Worm (Caenorhabditis elegans): ENCODE results near the gene puf-5.

puf-5 gene

DNA sequence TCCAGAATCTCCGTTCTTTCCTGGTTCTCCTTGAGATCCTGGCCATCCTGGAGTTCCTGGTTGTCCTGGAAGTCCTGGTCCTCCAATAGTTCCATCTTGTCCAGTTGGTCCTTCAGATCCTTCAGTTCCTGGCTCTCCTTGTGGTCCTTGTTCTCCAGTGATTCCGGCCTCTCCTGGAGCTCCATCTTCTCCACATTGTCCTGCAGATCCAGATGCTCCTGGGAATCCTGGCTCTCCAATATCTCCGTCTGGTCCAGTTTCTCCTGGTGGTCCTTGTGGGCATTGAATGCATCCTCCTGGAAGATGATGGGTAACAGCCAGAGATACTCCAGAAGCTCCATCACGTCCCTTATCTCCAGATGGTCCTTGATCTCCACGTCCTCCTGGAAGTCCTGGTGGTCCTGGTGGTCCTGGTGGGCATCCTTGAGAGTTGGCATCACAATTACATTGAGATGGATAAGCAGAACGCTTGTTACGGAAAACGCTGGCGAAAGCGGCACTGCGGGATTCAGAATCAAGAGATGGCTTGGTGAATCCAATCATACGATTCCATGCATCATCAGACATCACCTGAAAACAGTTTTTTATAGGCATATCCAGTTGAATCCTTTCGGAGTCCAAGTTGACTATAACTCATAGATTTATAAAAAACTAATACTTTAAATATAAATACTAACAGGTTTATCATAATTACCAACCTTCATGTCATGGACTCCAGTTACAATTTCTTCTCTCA, 6.9 kb upstream of the puf-5 start:
- TF ChIP-seq F13H6.1 (tag; optimal IDR thresholded peaks at IDR 0.05) (no peak), nhr-10 (tag; optimal IDR thresholded peaks at IDR 0.05) (no peak), skn-1 (tag; optimal IDR thresholded peaks at IDR 0.05) (no peak), ztf-1 (GFP tag; conservative IDR thresholded peaks at IDR 0.05) (no peak), nhr-237 (tag; optimal IDR thresholded peaks at IDR 0.05) (no peak), C34F6.9 (tag; optimal IDR thresholded peaks at IDR 0.05) (no peak)

DNA sequence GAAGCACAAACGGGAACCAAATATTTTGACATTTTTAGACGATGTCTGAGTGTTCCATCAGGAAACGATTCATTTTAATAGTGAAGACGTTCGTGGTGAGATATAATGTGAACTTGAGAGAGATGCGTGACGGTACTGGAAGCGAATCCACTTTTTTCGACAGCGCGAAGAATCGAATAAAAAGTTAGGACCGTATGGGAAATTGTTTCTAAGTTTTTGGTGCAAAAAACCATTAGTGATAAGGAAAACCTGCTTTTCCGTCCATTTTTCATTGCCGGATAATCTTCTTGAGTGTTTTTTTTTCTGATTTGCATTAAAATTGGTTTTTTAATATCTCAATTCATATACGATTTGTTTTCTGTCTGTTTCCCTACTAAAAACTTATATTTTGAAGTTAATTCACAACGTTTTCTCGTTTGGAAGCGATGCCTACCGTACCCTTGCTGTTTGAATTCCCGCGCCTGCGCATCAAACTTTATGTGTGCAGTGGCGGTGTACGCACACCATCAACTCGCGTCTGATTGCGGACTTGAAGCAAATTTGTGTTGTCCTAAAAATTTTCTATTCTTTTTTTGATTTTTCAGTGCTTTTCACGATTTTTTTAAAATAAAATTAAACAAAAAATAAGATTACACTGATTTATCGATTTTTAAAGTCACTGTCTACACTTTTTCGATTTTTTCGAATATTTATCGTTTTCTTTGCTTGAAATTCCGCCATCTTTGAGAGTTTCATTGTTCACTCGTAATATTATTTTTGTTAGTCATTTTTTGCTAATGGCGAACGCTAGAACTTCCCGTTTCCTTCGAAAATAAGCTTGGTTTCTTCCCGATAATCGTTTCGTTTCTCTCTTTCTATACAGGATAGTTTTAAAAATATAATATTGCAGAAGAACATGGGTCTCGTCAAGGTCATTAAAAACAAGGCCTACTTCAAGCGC, 6.0 kb upstream of the puf-5 start, which contains the start of the genes col-38 and rpl-5:
TSS of gene col-38 (minus strand) at position 51 of the 940 bp plus-strand sequence.
TSS of gene rpl-5 (plus strand) at position 890 of the 940 bp plus-strand sequence.
- TF ChIP-seq crh-2 (tag; optimal IDR thresholded peaks at IDR 0.05) (peak; percentile 96), sma-9 (GFP tag; optimal IDR thresholded peaks at IDR 0.05) (peak; percentile 79), sma-9 (tag; optimal IDR thresholded peaks at IDR 0.05) (no peak), C34F6.9 (tag; optimal IDR thresholded peaks at IDR 0.05) (peak; percentile 98), snpc-4 (tag; optimal IDR thresholded peaks at IDR 0.05) (peak; percentile 80), blmp-1 (tag; optimal IDR thresholded peaks at IDR 0.05; ENCODE audit: insufficient read depth) (peak; percentile 33), lin-13 (GFP tag; optimal IDR thresholded peaks at IDR 0.05) (peak; percentile 88), nhr-21 (tag; optimal IDR thresholded peaks at IDR 0.05) (peak; percentile 81), sma-3 (GFP tag; optimal IDR thresholded peaks at IDR 0.05) (peak; percentile 88), unc-39 (tag; optimal IDR thresholded peaks at IDR 0.05) (no peak), fos-1 (tag; optimal IDR thresholded peaks at IDR 0.05) (peak; percentile 81), egl-27 (tag; optimal IDR thresholded peaks at IDR 0.05) (no peak), ceh-82 (tag; optimal IDR thresholded peaks at IDR 0.05) (no peak), zag-1 (tag; optimal IDR thresholded peaks at IDR 0.05) (peak; percentile 71), peb-1 (tag; optimal IDR thresholded peaks at IDR 0.05) (no peak), nhr-129 (tag; optimal IDR thresholded peaks at IDR 0.05) (peak; percentile 92), unc-62 (GFP tag; optimal IDR thresholded peaks at IDR 0.05) (no peak), mbf-1 (tag; optimal IDR thresholded peaks at IDR 0.05) (no peak), ztf-4 (tag; optimal IDR thresholded peaks at IDR 0.05) (peak; percentile 71), F13H6.1 (tag; optimal IDR thresholded peaks at IDR 0.05) (peak; percentile 88), nhr-11 (tag; optimal IDR thresholded peaks at IDR 0.05) (no peak), ceh-16 (tag; optimal IDR thresholded peaks at IDR 0.05) (peak; percentile 66), sem-4 (tag; optimal IDR thresholded peaks at IDR 0.05) (peak; percentile 74), ama-1 (optimal IDR thresholded peaks at IDR 0.05) (peak; percentile 78), lsy-2 (tag; optimal IDR thresholded peaks at IDR 0.05) (peak; percentile 93 to 99), aly-2 (tag; optimal IDR thresholded peaks at IDR 0.05) (no peak), R02D3.7 (tag; optimal IDR thresholded peaks at IDR 0.05) (peak; percentile 5), ztf-11 (tag; optimal IDR thresholded peaks at IDR 0.05) (no peak), nhr-10 (tag; optimal IDR thresholded peaks at IDR 0.05) (no peak), nhr-23 (tag; optimal IDR thresholded peaks at IDR 0.05) (no peak), nhr-6 (tag; optimal IDR thresholded peaks at IDR 0.05) (peak; percentile 71), mab-5 (tag; optimal IDR thresholded peaks at IDR 0.05) (peak; percentile 42), alr-1 (tag; optimal IDR thresholded peaks at IDR 0.05) (no peak), skn-1 (tag; optimal IDR thresholded peaks at IDR 0.05) (no peak), elt-1 (tag; optimal IDR thresholded peaks at IDR 0.05) (no peak), unc-55 (GFP tag; optimal IDR thresholded peaks at IDR 0.05) (peak; percentile 97), gmeb-1 (tag; optimal IDR thresholded peaks at IDR 0.05) (peak; percentile 97), mdl-1 (tag; optimal IDR thresholded peaks at IDR 0.05) (peak in 1 of 2 experiments; percentile 51), lin-39 (tag; optimal IDR thresholded peaks at IDR 0.05) (no peak), nhr-77 (tag; optimal IDR thresholded peaks at IDR 0.05) (no peak), ztf-1 (GFP tag; conservative IDR thresholded peaks at IDR 0.05) (no peak), elt-3 (tag; optimal IDR thresholded peaks at IDR 0.05) (no peak), nhr-12 (tag; optimal IDR thresholded peaks at IDR 0.05) (peak; percentile 52), dmd-4 (tag; optimal IDR thresholded peaks at IDR 0.05) (no peak), Y55F3AM.14 (GFP tag; optimal IDR thresholded peaks at IDR 0.05) (peak; percentile 15), nhr-25 (tag; optimal IDR thresholded peaks at IDR 0.05) (peak; percentile 87), lin-11 (tag; optimal IDR thresholded peaks at IDR 0.05) (peak; percentile 95), nhr-237 (tag; optimal IDR thresholded peaks at IDR 0.05) (peak; percentile 38), ZK546.5 (tag; optimal IDR thresholded peaks at IDR 0.05) (peak; percentile 96)
